Worm (Caenorhabditis elegans) whole organism, late embryonic: ENCODE results near the gene C34D10.1.

ENCODE experiments used
- T23F11.4 ChIP-seq: fragments of 200-800 bp; sonication (Bioruptor generic); optimal IDR thresholded peaks from 2 replicates; lab custom pipeline; 2018; ENCODE audit warnings: mild to moderate bottlenecking, missing genetic modification characterization, missing compliant biosample characterization
- ama-1 ChIP-seq: fragments of 150-350 bp; optimal IDR thresholded peaks from 2 replicates; lab custom pipeline; 2014
- elt-2 ChIP-seq: sonication (generic microtip); optimal IDR thresholded peaks from 2 replicates; lab custom pipeline; 2016; ENCODE audit warnings: missing genetic modification reagents, missing genetic modification characterization, missing compliant biosample characterization
- hlh-30 ChIP-seq: sonication (generic microtip); optimal IDR thresholded peaks from 2 replicates; lab custom pipeline; 2017; ENCODE audit warnings: antibody characterized with exemption, missing genetic modification characterization, missing compliant biosample characterization; ENCODE audit not compliant: insufficient read depth
- madf-2 ChIP-seq: sonication (generic microtip); optimal IDR thresholded peaks from 2 replicates; lab custom pipeline; 2017; ENCODE audit warnings: missing genetic modification characterization, missing compliant biosample characterization
- odd-2 ChIP-seq: sonication (generic microtip); optimal IDR thresholded peaks from 2 replicates; lab custom pipeline; 2017; ENCODE audit warnings: antibody characterized with exemption, mild to moderate bottlenecking, missing genetic modification characterization, missing compliant biosample characterization
- pha-2 ChIP-seq: sonication (generic microtip); optimal IDR thresholded peaks from 2 replicates; lab custom pipeline; 2017; ENCODE audit warnings: mild to moderate bottlenecking, missing genetic modification characterization, missing compliant biosample characterization
- pha-4 ChIP-seq: fragments of 150-350 bp; optimal IDR thresholded peaks from 2 replicates; lab custom pipeline; 2018; ENCODE audit warnings: missing biosample characterization, missing genetic modification reagents, missing genetic modification characterization
- rnt-1 ChIP-seq: sonication (generic microtip); optimal IDR thresholded peaks from 2 replicates; lab custom pipeline; 2016; ENCODE audit warnings: missing genetic modification characterization, missing compliant biosample characterization

- TF ChIP-seq ama-1 (no peak), rnt-1 (tag; lab: Kevin White, UChicago) (no peak), pha-4 (no peak), T23F11.4 (GFP tag; lab: Kevin White, UChicago) (no peak), elt-2 (tag; lab: Kevin White, UChicago) (no peak), pha-2 (no peak), madf-2 (tag; lab: Kevin White, UChicago) (no peak), odd-2 (no peak), hlh-30 (tag; lab: Kevin White, UChicago) (no peak)
These were observed 40.8 kb upstream of the C34D10.1 start for ce11 chrX:7988457-7988856.
